Worm (Caenorhabditis elegans): Measurements from ENCODE around the gene mbk-1.

Gene mbk-1

DNA sequence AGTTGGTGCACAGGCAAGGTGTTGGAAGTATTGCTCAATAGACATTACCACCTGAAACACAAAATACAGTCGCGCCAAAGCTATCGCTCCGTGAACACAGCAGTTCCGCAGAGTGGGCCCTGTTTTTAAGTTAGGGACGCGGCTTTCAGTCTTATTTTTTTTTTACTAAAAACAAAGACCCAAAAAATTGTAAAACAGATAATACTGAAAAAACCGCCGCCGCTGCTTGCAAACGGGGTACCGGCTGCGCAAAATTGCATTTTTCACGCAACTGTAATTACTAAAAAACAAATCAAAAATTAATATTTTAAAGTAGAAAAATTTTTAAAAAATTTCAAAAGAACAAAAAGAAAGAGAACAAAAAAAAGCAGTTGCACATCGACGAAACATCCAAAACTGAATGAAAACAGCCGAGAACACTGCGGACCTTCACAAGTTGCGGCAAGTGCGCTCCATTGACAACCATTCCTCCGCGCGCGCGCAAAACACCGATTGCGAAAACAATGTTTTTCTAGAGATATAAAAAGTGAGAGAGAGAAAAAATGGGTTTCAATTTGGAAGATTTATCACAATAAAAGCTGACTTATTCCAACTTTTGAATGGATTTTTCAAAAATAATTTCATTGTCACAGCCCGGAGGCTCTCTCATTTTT lies 48.6 kb upstream of the mbk-1 start, which contains the start of gene F31F6.3:
F31F6.3 (minus strand) TSS at position 51 of the 653 bp plus-strand sequence.
- no peak for TF ChIP-seq unc-39 (tag; optimal IDR thresholded peaks at IDR 0.05)

DNA sequence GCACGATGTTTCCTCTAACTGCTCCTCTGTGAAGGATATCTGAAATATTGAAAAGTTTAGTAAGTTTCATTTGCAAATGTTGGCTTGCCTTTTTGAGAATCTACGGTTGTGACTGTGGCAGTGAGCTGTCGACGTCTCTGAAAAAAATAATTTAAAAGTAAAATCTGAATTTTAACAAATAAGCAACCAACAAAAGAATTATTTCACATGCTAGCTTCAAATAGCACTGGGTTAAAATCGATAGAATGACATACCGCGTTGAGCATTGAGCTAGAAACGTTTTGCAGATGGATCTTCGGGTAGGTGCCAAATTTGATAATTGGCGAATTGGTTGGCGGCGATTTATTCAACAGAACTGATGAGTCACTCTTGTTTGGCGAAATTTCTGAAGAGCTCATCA lies 47.4 kb upstream of the mbk-1 start, which contains the start of gene F31F6.2:
F31F6.2 (minus strand) TSS at position 101 of the 400 bp plus-strand sequence.
- TF ChIP-seq F37D6.2 (tag; optimal IDR thresholded peaks at IDR 0.05) (no peak), R02D3.7 (tag; optimal IDR thresholded peaks at IDR 0.05) (no peak), lin-13 (GFP tag; optimal IDR thresholded peaks at IDR 0.05) (no peak), F26F4.8 (GFP tag; conservative IDR thresholded peaks at IDR 0.05) (no peak), cey-2 (tag; optimal IDR thresholded peaks at IDR 0.05; ENCODE audit: borderline replicate concordance, insufficient read depth) (no peak), daf-12 (tag; optimal IDR thresholded peaks at IDR 0.05) (no peak), nhr-102 (tag; optimal IDR thresholded peaks at IDR 0.05) (no peak), spr-3 (GFP tag; optimal IDR thresholded peaks at IDR 0.05) (no peak), pha-4 (GFP tag; IDR thresholded peaks at IDR 0.05) (no peak), pha-4 (tag; optimal IDR thresholded peaks at IDR 0.05) (no peak), lsy-2 (tag; optimal IDR thresholded peaks at IDR 0.05) (no peak)

ce11 chrX:14868200-14868599 lies 43.9 kb upstream of the mbk-1 start, which contains the start of gene F31F6.1:
Gene F31F6.1 (minus strand): TSS chrX:14868300.
- no peak for TF ChIP-seq zip-2 (tag; optimal IDR thresholded peaks at IDR 0.05)
- TF ChIP-seq nhr-11 (tag; optimal IDR thresholded peaks at IDR 0.05), result no peak
- TF ChIP-seq T26A8.4 (GFP tag; IDR thresholded peaks at IDR 0.05), result no peak
- no peak for TF ChIP-seq nhr-10 (tag; optimal IDR thresholded peaks at IDR 0.05)
- TF ChIP-seq zip-11 (GFP tag; IDR thresholded peaks at IDR 0.05), result no peak

ce11 chrX:14865744-14866143 lies 41.4 kb upstream of the mbk-1 start, which contains the start of gene C27C12.3:
Gene C27C12.3 (minus strand): TSS chrX:14865844.
- TF ChIP-seq dve-1 (tag; optimal IDR thresholded peaks at IDR 0.05; ENCODE audit: insufficient read depth), result no peak
- no peak for TF ChIP-seq tra-1 (GFP tag; IDR thresholded peaks at IDR 0.05)
- TF ChIP-seq ces-1 (GFP tag; optimal IDR thresholded peaks at IDR 0.05), result no peak
- TF ChIP-seq daf-16 (GFP tag; optimal IDR thresholded peaks at IDR 0.05), result no peak
- no peak for TF ChIP-seq daf-16 (tag; optimal IDR thresholded peaks at IDR 0.05)
- TF ChIP-seq duxl-1 (tag; optimal IDR thresholded peaks at IDR 0.05; ENCODE audit: poor library complexity), result no peak
- TF ChIP-seq hif-1 (tag; optimal IDR thresholded peaks at IDR 0.05), result no peak

- TF ChIP-seq unc-62 (GFP tag; optimal IDR thresholded peaks at IDR 0.05 in 1 of 2), result peak in 1 of 2 experiments; percentile 14
- no peak for TF ChIP-seq unc-62 (tag; optimal IDR thresholded peaks at IDR 0.05)
- no peak for TF ChIP-seq ceh-44 (GFP tag; IDR thresholded peaks at IDR 0.05)
These were observed 37.4 kb upstream of the mbk-1 start, which contains the start of gene dmd-4 for ce11 chrX:14861752-14862151. Gene dmd-4 (minus strand): TSS chrX:14861852.

- TF ChIP-seq daf-8 (GFP tag; IDR thresholded peaks at IDR 0.05) (no peak), F26F4.8 (GFP tag; conservative IDR thresholded peaks at IDR 0.05) (no peak), nhr-48 (tag; optimal IDR thresholded peaks at IDR 0.05) (peak; percentile 61), mes-2 (tag; optimal IDR thresholded peaks at IDR 0.05; ENCODE audit: poor library complexity, severe bottlenecking) (peak; percentile 94), fos-1 (tag; optimal IDR thresholded peaks at IDR 0.05) (no peak), mdl-1 (tag; optimal IDR thresholded peaks at IDR 0.05) (peak in 1 of 2 experiments; percentile 65), spr-3 (GFP tag; optimal IDR thresholded peaks at IDR 0.05) (no peak), duxl-1 (tag; optimal IDR thresholded peaks at IDR 0.05; ENCODE audit: poor library complexity) (peak; percentile 76), hlh-30 (tag; optimal IDR thresholded peaks at IDR 0.05; ENCODE audit: insufficient read depth) (peak; percentile 86), nhr-237 (tag; optimal IDR thresholded peaks at IDR 0.05) (no peak), attf-4 (tag; optimal IDR thresholded peaks at IDR 0.05) (no peak), unc-39 (tag; optimal IDR thresholded peaks at IDR 0.05) (no peak), lim-7 (GFP tag; IDR thresholded peaks at IDR 0.05) (no peak), gei-8 (GFP tag; optimal IDR thresholded peaks at IDR 0.05) (no peak), sdz-12 (GFP tag; optimal IDR thresholded peaks at IDR 0.05) (no peak), ZK546.5 (tag; optimal IDR thresholded peaks at IDR 0.05) (no peak), dmd-8 (GFP tag; IDR thresholded peaks at IDR 0.05) (no peak), lsy-2 (tag; optimal IDR thresholded peaks at IDR 0.05) (peak; percentile 10 to 88), ceh-28 (tag; optimal IDR thresholded peaks at IDR 0.05) (no peak)
These were observed 29.4 kb upstream of the mbk-1 start, which contains the start of the genes C27C12.1 and C27C12.4 for ce11 chrX:14853712-14854217. Gene C27C12.1 (minus strand): TSS chrX:14853762. Gene C27C12.4 (plus strand): TSS chrX:14854086.
